Worm (Caenorhabditis elegans): ENCODE measurements around the gene F08F8.9.

DNA sequence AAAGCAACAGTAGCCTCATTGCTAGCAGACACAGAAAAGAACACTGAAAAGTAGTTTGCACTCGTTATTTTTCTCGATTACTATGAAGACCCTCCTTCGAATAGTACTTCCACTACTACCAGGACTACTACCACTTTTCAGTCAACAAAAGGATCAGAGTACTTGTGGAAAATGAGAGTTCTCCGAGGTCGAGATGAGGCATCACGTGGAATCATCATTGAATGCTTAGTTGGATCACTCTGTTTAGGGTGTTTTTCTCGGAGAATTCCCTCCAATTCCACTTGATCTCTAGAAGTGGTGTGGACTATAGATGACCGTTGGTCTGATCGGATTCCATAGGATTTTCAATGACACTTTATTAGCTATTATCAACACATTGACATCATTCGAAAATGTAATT is 53.0 kb downstream of the F08F8.9 start:
- no peak for TF ChIP-seq pes-1 (GFP tag; IDR thresholded peaks at IDR 0.05)
- no peak for TF ChIP-seq ama-1 (optimal IDR thresholded peaks at IDR 0.05)
- no peak for TF ChIP-seq tra-4 (tag; optimal IDR thresholded peaks at IDR 0.05)
- TF ChIP-seq hmg-4 (GFP tag; optimal IDR thresholded peaks at IDR 0.05): no peak
- TF ChIP-seq scrt-1 (GFP tag; IDR thresholded peaks at IDR 0.05): no peak
- TF ChIP-seq tbx-37 (GFP tag; conservative IDR thresholded peaks at IDR 0.05): no peak
